Fruit fly (Drosophila melanogaster) whole organism: ENCODE data around the gene H.

ENCODE experiments used
- CG8478 ChIP-seq: fragments of >200 bp; optimal IDR thresholded peaks from 2 replicates; lab custom pipeline; 2018; ENCODE audit warnings: inconsistent platforms
- EcR ChIP-seq, 2 experiments: fragments of >200 bp; optimal IDR thresholded peaks; 2 replicates each; lab custom pipeline; 2017; ENCODE audit warnings: missing biosample characterization in 2 of 2, missing genetic modification characterization in 2 of 2, missing genetic modification reagents in 2 of 2
- psq ChIP-seq: fragments of >200 bp; optimal IDR thresholded peaks from 2 replicates; lab custom pipeline; 2017
- usp ChIP-seq: fragments of >200 bp; optimal IDR thresholded peaks from 2 replicates; lab custom pipeline; 2017; ENCODE audit warnings: missing biosample characterization, missing genetic modification characterization, mixed read lengths

dm6 chr3R:20608199-20608598 lies 13.5 kb upstream of the H start:
- TF ChIP-seq EcR (GFP tag; optimal IDR thresholded peaks at IDR 0.05; lab: Kevin White, UChicago) (no peak), usp (GFP tag; lab: Kevin White, UChicago) (no peak), CG8478 (no peak), psq (lab: Kevin White, UChicago) (no peak)
